Fruit fly (Drosophila melanogaster) whole organism, embryonic: Measurements from ENCODE around the gene CG5381.
A peak's percentile ranks its signal among the peaks of the same experiment; 100 is the strongest.

Experiments
- ATbp ChIP-seq: fragments of 200-800 bp; sonication (Bioruptor generic); optimal IDR thresholded peaks from 2 replicates; lab custom pipeline; 2017; ENCODE audit warnings: missing biosample characterization, mild to moderate bottlenecking, missing genetic modification characterization, missing genetic modification reagents
- BEAF-32 ChIP-seq: fragments of 200-800 bp; sonication (Bioruptor generic); optimal IDR thresholded peaks from 3 replicates; lab custom pipeline; 2017; ENCODE audit warnings: missing biosample characterization, missing genetic modification characterization, mild to moderate bottlenecking, moderate library complexity, missing genetic modification reagents
- Bgb ChIP-seq: fragments of 200-800 bp; sonication (Bioruptor generic); IDR thresholded peaks from 2 replicates; pipeline ENCODE4 v1.3.6; 2022; ENCODE audit warnings: missing biosample characterization, missing genetic modification characterization; ENCODE audit not compliant: partially characterized antibody
- BtbVII ChIP-seq: fragments of 200-800 bp; sonication (Bioruptor generic); optimal IDR thresholded peaks from 3 replicates; lab custom pipeline; 2017; ENCODE audit warnings: missing biosample characterization, mild to moderate bottlenecking, missing genetic modification characterization
- CG10462 ChIP-seq: fragments of 200-800 bp; sonication (Bioruptor generic); optimal IDR thresholded peaks from 2 replicates; lab custom pipeline; 2016; ENCODE audit warnings: missing biosample characterization, missing genetic modification characterization
- CG12219 ChIP-seq: fragments of 200-800 bp; sonication (Bioruptor generic); optimal IDR thresholded peaks from 3 replicates; lab custom pipeline; 2018; ENCODE audit warnings: missing biosample characterization, mild to moderate bottlenecking, missing genetic modification characterization
- CG12744 ChIP-seq: fragments of 200-800 bp; sonication (Bioruptor generic); optimal IDR thresholded peaks from 2 replicates; lab custom pipeline; 2016; ENCODE audit warnings: missing biosample characterization, missing genetic modification characterization
- CG13123 ChIP-seq: fragments of 200-800 bp; sonication (Bioruptor generic); optimal IDR thresholded peaks from 2 replicates; lab custom pipeline; 2016; ENCODE audit warnings: missing biosample characterization, missing genetic modification characterization
- CG13287 ChIP-seq: fragments of 200-800 bp; sonication (Bioruptor generic); IDR thresholded peaks from 2 replicates; pipeline ENCODE4 v1.3.6; 2022; ENCODE audit warnings: missing biosample characterization, missing genetic modification characterization; ENCODE audit not compliant: partially characterized antibody
- CG14860 ChIP-seq: fragments of 200-800 bp; sonication (Bioruptor generic); IDR thresholded peaks from 3 replicates; pipeline ENCODE4 v1.3.6; 2022; ENCODE audit warnings: missing biosample characterization, missing genetic modification characterization; ENCODE audit not compliant: partially characterized antibody
- CG15601 ChIP-seq: fragments of 200-800 bp; sonication (Bioruptor generic); optimal IDR thresholded peaks from 3 replicates; lab custom pipeline; 2019; ENCODE audit warnings: missing biosample characterization, mild to moderate bottlenecking, missing genetic modification characterization, moderate library complexity
- CG2199 ChIP-seq: fragments of 200-800 bp; sonication (Bioruptor generic); IDR thresholded peaks from 3 replicates; pipeline ENCODE4 v1.3.6; 2022; ENCODE audit warnings: missing biosample characterization, missing genetic modification characterization
- CG31388 ChIP-seq: fragments of 200-800 bp; sonication (Bioruptor generic); optimal IDR thresholded peaks from 2 replicates; lab custom pipeline; 2016; ENCODE audit warnings: missing biosample characterization, missing genetic modification characterization
- CG34224 ChIP-seq: fragments of 200-800 bp; sonication (Bioruptor generic); IDR thresholded peaks from 3 replicates; pipeline ENCODE4 v1.3.6; 2022; ENCODE audit warnings: missing biosample characterization, missing genetic modification characterization; ENCODE audit not compliant: partially characterized antibody
- CG34422 ChIP-seq: fragments of 200-800 bp; sonication (Bioruptor generic); IDR thresholded peaks from 3 replicates; pipeline ENCODE4 v1.3.6; 2022; ENCODE audit warnings: missing biosample characterization, missing genetic modification characterization
- CG3847 ChIP-seq: fragments of 200-800 bp; sonication (Bioruptor generic); IDR thresholded peaks from 2 replicates; pipeline ENCODE4 v1.3.6; 2022; ENCODE audit warnings: missing biosample characterization, missing genetic modification characterization
- CG4617 ChIP-seq: fragments of 200-800 bp; sonication (Bioruptor generic); optimal IDR thresholded peaks from 3 replicates; lab custom pipeline; 2016; ENCODE audit warnings: missing biosample characterization, missing genetic modification characterization, borderline replicate concordance
- CG4820 ChIP-seq: fragments of 200-800 bp; sonication (Bioruptor generic); optimal IDR thresholded peaks from 3 replicates; lab custom pipeline; 2016; ENCODE audit warnings: missing biosample characterization, missing genetic modification characterization
- CG6254 ChIP-seq: fragments of 200-800 bp; sonication (Bioruptor generic); optimal IDR thresholded peaks from 3 replicates; lab custom pipeline; 2017; ENCODE audit warnings: mild to moderate bottlenecking, missing biosample characterization, missing genetic modification reagents, missing genetic modification characterization
- CG8388 ChIP-seq: fragments of 200-800 bp; sonication (Bioruptor generic); optimal IDR thresholded peaks from 2 replicates; lab custom pipeline; 2019; ENCODE audit warnings: missing biosample characterization, mild to moderate bottlenecking, missing genetic modification characterization, moderate library complexity
- CG9876 ChIP-seq: fragments of 200-800 bp; sonication (Bioruptor generic); optimal IDR thresholded peaks from 2 replicates; lab custom pipeline; 2016; ENCODE audit warnings: missing biosample characterization, missing genetic modification characterization
- Dek ChIP-seq: fragments of 200-800 bp; sonication (Bioruptor generic); optimal IDR thresholded peaks from 3 replicates; lab custom pipeline; 2019; ENCODE audit warnings: missing biosample characterization, mild to moderate bottlenecking, missing genetic modification characterization, moderate library complexity
- Lim3 ChIP-seq: fragments of 200-800 bp; sonication (Bioruptor generic); IDR thresholded peaks from 2 replicates; pipeline ENCODE4 v1.3.6; 2022; ENCODE audit warnings: missing biosample characterization, missing genetic modification characterization
- NFAT ChIP-seq: fragments of 200-800 bp; sonication (Bioruptor generic); IDR thresholded peaks from 2 replicates; pipeline ENCODE4 v1.3.6; 2022; ENCODE audit warnings: missing biosample characterization, missing genetic modification characterization
- Neu2 ChIP-seq: fragments of 200-800 bp; sonication (Bioruptor generic); optimal IDR thresholded peaks from 3 replicates; lab custom pipeline; 2016; ENCODE audit warnings: missing biosample characterization, missing genetic modification characterization, borderline replicate concordance
- Rfx ChIP-seq: fragments of 200-800 bp; sonication (Bioruptor generic); IDR thresholded peaks from 2 replicates; pipeline ENCODE4 v1.3.6; 2022; ENCODE audit warnings: missing biosample characterization, missing genetic modification characterization
- Scr ChIP-seq: fragments of 200-800 bp; sonication (Bioruptor generic); IDR thresholded peaks from 2 replicates; pipeline ENCODE4 v1.3.6; 2022; ENCODE audit warnings: missing biosample characterization, missing genetic modification characterization; ENCODE audit not compliant: partially characterized antibody
- ase ChIP-seq: fragments of 200-800 bp; sonication (Bioruptor generic); IDR thresholded peaks from 3 replicates; pipeline ENCODE4 v1.3.6; 2022; ENCODE audit warnings: missing biosample characterization, missing genetic modification characterization
- ato ChIP-seq: fragments of 200-800 bp; sonication (Bioruptor generic); IDR thresholded peaks from 2 replicates; pipeline ENCODE4 v1.3.6; 2022; ENCODE audit warnings: missing biosample characterization, missing genetic modification characterization; ENCODE audit not compliant: partially characterized antibody
- bigmax ChIP-seq: fragments of 200-800 bp; sonication (Bioruptor generic); optimal IDR thresholded peaks from 2 replicates; lab custom pipeline; 2018; ENCODE audit warnings: missing biosample characterization, mild to moderate bottlenecking, missing genetic modification characterization
- cato ChIP-seq: fragments of 200-800 bp; sonication (Bioruptor generic); optimal IDR thresholded peaks from 2 replicates; lab custom pipeline; 2016; ENCODE audit warnings: missing biosample characterization, missing genetic modification characterization, borderline replicate concordance
- chm ChIP-seq: fragments of 200-800 bp; sonication (Bioruptor generic); IDR thresholded peaks from 2 replicates; pipeline ENCODE4 v1.3.6; 2022; ENCODE audit warnings: missing biosample characterization, missing genetic modification characterization
- crp ChIP-seq, 2 experiments: fragments of 200-800 bp; sonication (Bioruptor generic); optimal IDR thresholded peaks; 2 replicates in 1 of 2; 3 replicates in 1 of 2; lab custom pipeline; 2017; ENCODE audit warnings: missing biosample characterization in 2 of 2, missing genetic modification characterization in 2 of 2, mild to moderate bottlenecking in 1 of 2, moderate library complexity in 1 of 2
- fu2 ChIP-seq: fragments of 200-800 bp; sonication (Bioruptor generic); optimal IDR thresholded peaks from 2 replicates; lab custom pipeline; 2016; ENCODE audit warnings: missing biosample characterization, missing genetic modification characterization
- gem ChIP-seq: fragments of 200-800 bp; sonication (Bioruptor generic); optimal IDR thresholded peaks from 2 replicates; lab custom pipeline; 2019; ENCODE audit warnings: missing biosample characterization, mild to moderate bottlenecking, missing genetic modification characterization, moderate library complexity
- gfzf ChIP-seq: fragments of 200-800 bp; sonication (Bioruptor generic); optimal IDR thresholded peaks from 2 replicates; lab custom pipeline; 2016; ENCODE audit warnings: missing biosample characterization, mild to moderate bottlenecking, missing genetic modification characterization, moderate library complexity
- grau ChIP-seq: fragments of 200-800 bp; optimal IDR thresholded peaks from 3 replicates; lab custom pipeline; 2019; ENCODE audit warnings: missing biosample characterization, mild to moderate bottlenecking, missing genetic modification characterization, moderate library complexity
- klu ChIP-seq: fragments of 200-800 bp; sonication (Bioruptor generic); IDR thresholded peaks from 2 replicates; pipeline ENCODE4 v1.3.6; 2022; ENCODE audit warnings: missing biosample characterization, missing genetic modification characterization
- lab ChIP-seq: fragments of 200-800 bp; sonication (Bioruptor generic); optimal IDR thresholded peaks from 3 replicates; lab custom pipeline; 2017; ENCODE audit warnings: missing biosample characterization, missing genetic modification characterization, mild to moderate bottlenecking, moderate library complexity, missing genetic modification reagents
- lov ChIP-seq, 2 experiments: fragments of 200-800 bp in 1 of 2; fragments of >200 bp in 1 of 2; sonication (Bioruptor generic) in 1 of 2; IDR thresholded peaks in 1 of 2; optimal IDR thresholded peaks in 1 of 2; 2 replicates in 1 of 2; 3 replicates in 1 of 2; pipeline versions ENCODE4 v1.3.6 to Lab custom; 2017 to 2022; ENCODE audit warnings: missing biosample characterization in 1 of 2, missing genetic modification characterization in 1 of 2
- mld ChIP-seq: fragments of 200-800 bp; sonication (Bioruptor generic); IDR thresholded peaks from 3 replicates; pipeline ENCODE4 v1.3.6; 2022; ENCODE audit warnings: missing biosample characterization, missing genetic modification characterization; ENCODE audit not compliant: partially characterized antibody
- nmo ChIP-seq: fragments of 200-800 bp; sonication (Bioruptor generic); optimal IDR thresholded peaks from 2 replicates; lab custom pipeline; 2018; ENCODE audit warnings: missing biosample characterization, mild to moderate bottlenecking, missing genetic modification characterization, moderate library complexity
- pfk ChIP-seq: fragments of 200-800 bp; sonication (Bioruptor generic); optimal IDR thresholded peaks from 2 replicates; lab custom pipeline; 2018; ENCODE audit warnings: missing biosample characterization, mild to moderate bottlenecking, missing genetic modification characterization, moderate library complexity
- salm ChIP-seq: fragments of 200-800 bp; sonication (Bioruptor generic); optimal IDR thresholded peaks from 2 replicates; lab custom pipeline; 2018; ENCODE audit warnings: missing biosample characterization, mild to moderate bottlenecking, missing genetic modification characterization
- seq ChIP-seq: fragments of 200-800 bp; sonication (Bioruptor generic); IDR thresholded peaks from 2 replicates; pipeline ENCODE4 v1.3.6; 2022; ENCODE audit warnings: missing biosample characterization, missing genetic modification characterization
- sna ChIP-seq: fragments of 200-800 bp; sonication (Bioruptor generic); IDR thresholded peaks from 2 replicates; pipeline ENCODE4 v1.3.6; 2022; ENCODE audit warnings: missing biosample characterization, missing genetic modification characterization; ENCODE audit not compliant: partially characterized antibody
- sob ChIP-seq: fragments of 200-800 bp; sonication (Bioruptor generic); IDR thresholded peaks from 2 replicates; pipeline ENCODE4 v1.3.6; 2022; ENCODE audit warnings: missing biosample characterization, missing genetic modification characterization
- wek ChIP-seq: fragments of 200-800 bp; sonication (Bioruptor generic); optimal IDR thresholded peaks from 3 replicates; lab custom pipeline; 2018; ENCODE audit warnings: missing biosample characterization, mild to moderate bottlenecking, missing genetic modification characterization, moderate library complexity

CG5381 gene

DNA sequence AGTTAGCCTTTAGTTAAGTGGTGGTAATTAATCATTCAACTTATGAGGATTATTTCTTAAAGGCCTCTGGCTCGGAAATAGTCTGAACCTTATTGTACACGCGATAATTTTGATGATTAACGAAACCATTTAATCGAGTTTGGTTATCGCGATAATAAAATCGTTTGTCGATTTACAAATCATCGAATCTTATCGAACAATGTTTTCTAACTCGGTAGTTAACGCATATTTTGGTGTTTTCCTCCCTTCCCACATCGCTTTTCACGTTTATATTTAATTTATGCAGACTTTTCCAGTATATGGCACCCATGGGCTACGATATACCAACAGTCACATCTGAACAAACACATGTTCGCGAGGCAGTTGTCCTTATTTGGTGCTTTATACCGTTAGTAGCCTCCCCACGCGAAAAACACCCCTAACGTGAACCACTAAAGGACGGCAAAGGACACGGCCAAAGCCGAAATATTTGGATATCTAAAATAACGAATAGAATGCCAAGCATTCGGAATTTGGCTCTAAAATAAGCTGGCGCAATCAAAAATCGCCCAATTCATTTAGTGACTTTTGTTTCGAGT, 21.2 kb upstream of the CG5381 start, which contains the start of gene Frmd5 (continued):
- peak in 1 of 2 experiments; percentile 54 for TF ChIP-seq crp (GFP tag; optimal IDR thresholded peaks at IDR 0.05; lab: Kevin White, UChicago)
- TF ChIP-seq ATbp, result no peak
- peak; percentile 44; the same call in 1 of the 2 replicates for TF ChIP-seq sna
- no peak for TF ChIP-seq CG31388
- TF ChIP-seq lab (GFP tag; lab: Kevin White, UChicago), result no peak
- no peak for TF ChIP-seq Lim3 (GFP tag; lab: Robert Waterston, UW)
- no peak for TF ChIP-seq CG10462 (GFP tag; lab: Kevin White, UChicago)
- no peak for TF ChIP-seq CG9876 (GFP tag; lab: Kevin White, UChicago)
- TF ChIP-seq cato, result no peak
- TF ChIP-seq klu (GFP tag; lab: Robert Waterston, UW), result no peak
- no peak for TF ChIP-seq fu2 (GFP tag; lab: Kevin White, UChicago)
- no peak for TF ChIP-seq Rfx (GFP tag; lab: Robert Waterston, UW)
- peak; percentile 11; the same call in 1 of the 2 replicates for TF ChIP-seq seq (GFP tag; lab: Robert Waterston, UW)
- TF ChIP-seq bigmax (GFP tag; lab: Kevin White, UChicago), result no peak
- TF ChIP-seq grau (tag; lab: Kevin White, UChicago), result no peak
- TF ChIP-seq ato (GFP tag; lab: Robert Waterston, UW), result 0 out of 2 replicates have a peak, but pooled peaks have one; percentile 29
- peak; percentile 62 for TF ChIP-seq Neu2 (GFP tag; lab: Kevin White, UChicago)
- TF ChIP-seq CG13123 (GFP tag; lab: Kevin White, UChicago), result no peak
- TF ChIP-seq lov (optimal IDR thresholded peaks at IDR 0.05; lab: Kevin White, UChicago), result no peak
- no peak for TF ChIP-seq lov (GFP tag; IDR thresholded peaks at IDR 0.05; lab: Robert Waterston, UW)
- TF ChIP-seq CG3847 (GFP tag; lab: Robert Waterston, UW), result no peak
- no peak for TF ChIP-seq CG4820
- TF ChIP-seq Scr (GFP tag; lab: Robert Waterston, UW), result peak; percentile 54
- no peak for TF ChIP-seq BtbVII
- TF ChIP-seq CG34224 (GFP tag; lab: Robert Waterston, UW), result no peak
- no peak for TF ChIP-seq CG12744 (GFP tag; lab: Kevin White, UChicago)
- TF ChIP-seq salm, result no peak
- peak; percentile 5 for TF ChIP-seq CG8388 (GFP tag; lab: Kevin White, UChicago)
- TF ChIP-seq, all 482 proteins: peak for 28

DNA sequence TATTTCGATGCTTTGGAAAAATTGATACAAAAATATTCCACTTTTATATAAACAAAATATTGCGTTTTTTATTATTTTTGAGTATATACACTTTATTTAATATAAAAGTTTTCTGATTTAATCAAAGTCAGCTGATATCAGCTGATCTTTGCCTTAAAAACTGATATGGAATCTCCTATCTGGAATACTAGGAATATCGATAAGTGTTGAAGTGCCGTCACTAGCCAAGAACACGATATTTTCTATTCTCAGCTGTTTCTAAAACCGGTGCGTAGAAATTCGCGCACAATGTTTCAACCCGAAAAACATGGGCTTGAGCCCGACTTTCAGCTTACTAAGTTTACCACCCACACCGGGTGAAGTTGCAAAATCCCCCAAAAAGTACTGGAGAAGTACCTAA, 19.6 kb upstream of the CG5381 start, which contains the start of gene Sps2:
TSS of gene Sps2 (plus strand) at position 124 of the 400 bp plus-strand sequence.
- TF ChIP-seq Bgb (GFP tag; lab: Robert Waterston, UW) (peak; percentile 59; the same call in 1 of the 2 replicates), sob (GFP tag; lab: Robert Waterston, UW) (0 out of 2 replicates have a peak, but pooled peaks have one; percentile 30), CG12219 (GFP tag; lab: Kevin White, UChicago) (no peak), CG14860 (peak; percentile 40; the same call in 1 of the 3 replicates), gem (tag; lab: Kevin White, UChicago) (peak; percentile 33), pfk (peak; percentile 44), gfzf (peak; percentile 12), CG34422 (GFP tag; lab: Robert Waterston, UW) (peak; percentile 48; the same call in 1 of the 3 replicates), mld (GFP tag; lab: Robert Waterston, UW) (no peak), CG4617 (GFP tag; lab: Kevin White, UChicago) (peak; percentile 35), ase (GFP tag; lab: Robert Waterston, UW) (no peak), CG15601 (peak; percentile 30), nmo (GFP tag; lab: Kevin White, UChicago) (peak; percentile 29), Scr (GFP tag; lab: Robert Waterston, UW) (peak; percentile 82), CG6254 (GFP tag; lab: Kevin White, UChicago) (no peak), wek (peak; percentile 4), CG13287 (GFP tag; lab: Robert Waterston, UW) (peak; percentile 85), Dek (tag; lab: Kevin White, UChicago) (peak; percentile 17), BEAF-32 (GFP tag; lab: Kevin White, UChicago) (peak; percentile 78), CG2199 (0 out of 3 replicates have a peak, but pooled peaks have one; percentile 27), chm (GFP tag; lab: Robert Waterston, UW) (no peak), NFAT (GFP tag; lab: Robert Waterston, UW) (no peak; the same call in 1 of the 2 replicates)
